Worm (Caenorhabditis elegans): Measurements from ENCODE around the gene Y43F8A.2.

ce11 chrV:19377014-19377494 lies 5.7 kb downstream of the Y43F8A.2 start, which contains the start of gene nceh-1:
- TF ChIP-seq hmg-4 (GFP tag; optimal IDR thresholded peaks at IDR 0.05), result no peak
- no peak for TF ChIP-seq ceh-13 (GFP tag; optimal IDR thresholded peaks at IDR 0.05)
- TF ChIP-seq hnd-1 (tag; optimal IDR thresholded peaks at IDR 0.05), result no peak
- no peak for TF ChIP-seq tbx-37 (GFP tag; conservative IDR thresholded peaks at IDR 0.05)
- no peak for TF ChIP-seq flt-1 (GFP tag; IDR thresholded peaks at IDR 0.05)
